Fruit fly (Drosophila melanogaster): ENCODE measurements around the gene cort.

dm6 chr2L:6676535-6676934 is at the start of gene cort:
- TF ChIP-seq kay (GFP tag; ENCODE audit: borderline replicate concordance) (no peak), CG11617 (GFP tag; optimal IDR thresholded peaks at IDR 0.05) (no peak), CG1620 (GFP tag; optimal IDR thresholded peaks at IDR 0.05) (no peak), cic (GFP tag; optimal IDR thresholded peaks at IDR 0.05) (no peak), CG12768 (GFP tag; optimal IDR thresholded peaks at IDR 0.05) (no peak), Hr96 (GFP tag; optimal IDR thresholded peaks at IDR 0.05) (no peak), CG7045 (GFP tag; optimal IDR thresholded peaks at IDR 0.05) (no peak), pad (GFP tag; optimal IDR thresholded peaks at IDR 0.05) (no peak), CG14711 (tag; optimal IDR thresholded peaks at IDR 0.05) (no peak), CG5204 (GFP tag; optimal IDR thresholded peaks at IDR 0.05) (no peak), Crg-1 (GFP tag; optimal IDR thresholded peaks at IDR 0.05) (no peak)

All from whole organism, adult.